Worm (Caenorhabditis elegans): ENCODE results near the gene oatr-1.

DNA sequence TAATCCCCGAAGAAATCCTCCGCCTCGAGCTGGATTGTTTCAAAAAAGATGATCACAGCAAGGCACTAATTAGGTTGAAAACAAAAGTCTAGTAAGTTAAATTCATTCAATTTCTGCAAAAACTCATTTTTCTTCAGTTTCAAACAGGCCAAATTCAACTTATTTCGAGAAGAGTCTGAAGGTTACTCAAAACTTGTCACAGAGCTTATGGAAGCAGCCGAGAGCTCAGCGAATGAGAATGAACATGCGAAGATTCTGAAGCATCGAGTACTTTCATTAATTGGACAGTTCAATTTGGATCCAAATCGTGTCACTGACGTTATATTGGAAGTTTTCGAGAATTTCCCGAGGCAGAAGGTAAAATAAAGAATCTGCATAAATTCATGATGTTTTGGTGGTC, 27.5 kb downstream of the oatr-1 start:
- no peak for TF ChIP-seq cog-1 (tag; optimal IDR thresholded peaks at IDR 0.05)
- no peak for TF ChIP-seq ztf-29 (GFP tag; IDR thresholded peaks at IDR 0.05)
- no peak for TF ChIP-seq tab-1 (GFP tag; IDR thresholded peaks at IDR 0.05)
- no peak for TF ChIP-seq med-1 (GFP tag; optimal IDR thresholded peaks at IDR 0.05; ENCODE audit: insufficient read depth)
- no peak for TF ChIP-seq ztf-23 (GFP tag; IDR thresholded peaks at IDR 0.05)
- TF ChIP-seq flt-1 (GFP tag; IDR thresholded peaks at IDR 0.05): no peak
- TF ChIP-seq T22C8.4 (GFP tag; IDR thresholded peaks at IDR 0.05): no peak
- no peak for TF ChIP-seq klf-2 (GFP tag; conservative IDR thresholded peaks at IDR 0.05)
- TF ChIP-seq ref-1 (GFP tag; conservative IDR thresholded peaks at IDR 0.05): no peak
